Worm (Caenorhabditis elegans) whole organism, L2 larva: Measurements from ENCODE around the gene ugt-2.

Experiments
- lsy-2 ChIP-seq, 2 experiments: fragments of 150-350 bp in 1 of 2; sonication (generic microtip) in 1 of 2; optimal IDR thresholded peaks; 2 replicates each; lab custom pipeline; 2014 to 2017; ENCODE audit warnings: missing biosample characterization in 2 of 2, missing genetic modification characterization in 2 of 2
- nhr-12 ChIP-seq: fragments of 150-350 bp; optimal IDR thresholded peaks from 2 replicates; lab custom pipeline; 2014; ENCODE audit warnings: missing biosample characterization, missing genetic modification characterization
- sma-9 ChIP-seq, 2 experiments: fragments of 150-350 bp in 1 of 2; sonication (generic microtip) in 1 of 2; optimal IDR thresholded peaks; 2 replicates each; lab custom pipeline; 2014 to 2016; ENCODE audit warnings: missing genetic modification characterization in 2 of 2, mild to moderate bottlenecking in 1 of 2, missing biosample characterization in 1 of 2, missing compliant biosample characterization in 1 of 2, missing genetic modification reagents in 1 of 2, moderate library complexity in 1 of 2
- unc-62 ChIP-seq: fragments of 150-350 bp; optimal IDR thresholded peaks from 2 replicates; lab custom pipeline; 2014; ENCODE audit warnings: missing biosample characterization, missing genetic modification reagents, missing genetic modification characterization
- ztf-11 ChIP-seq: sonication (generic microtip); optimal IDR thresholded peaks from 2 replicates; lab custom pipeline; 2017; ENCODE audit warnings: missing biosample characterization, missing genetic modification characterization

- TF ChIP-seq nhr-12 (tag; lab: Kevin White, UChicago), result no peak
- TF ChIP-seq unc-62 (GFP tag; lab: Kevin White, UChicago), result no peak
- no peak for TF ChIP-seq sma-9 (GFP tag; optimal IDR thresholded peaks at IDR 0.05; lab: Kevin White, UChicago)
- no peak for TF ChIP-seq sma-9 (tag; optimal IDR thresholded peaks at IDR 0.05; lab: Kevin White, UChicago)
- no peak for TF ChIP-seq lsy-2 (tag; optimal IDR thresholded peaks at IDR 0.05; lab: Kevin White, UChicago)
- no peak for TF ChIP-seq ztf-11 (tag; lab: Kevin White, UChicago)
These were observed 26.5 kb downstream of the ugt-2 start, which contains the start of gene col-12 for ce11 chrV:10425098-10425497.
